Fruit fly (Drosophila melanogaster) whole organism, embryonic: ENCODE results near the gene MstProx.
A peak's percentile ranks its signal among the peaks of the same experiment; 100 is the strongest.

Source experiments
- BtbVII ChIP-seq: fragments of 200-800 bp; sonication (Bioruptor generic); optimal IDR thresholded peaks from 3 replicates; lab custom pipeline; 2017; ENCODE audit warnings: missing biosample characterization, mild to moderate bottlenecking, missing genetic modification characterization
- CG11456 ChIP-seq: fragments of 200-800 bp; sonication (Bioruptor generic); IDR thresholded peaks from 3 replicates; pipeline ENCODE4 v1.3.6; 2022; ENCODE audit warnings: missing biosample characterization, missing genetic modification characterization
- CG11696 ChIP-seq: fragments of 200-800 bp; sonication (Bioruptor generic); IDR thresholded peaks from 2 replicates; pipeline ENCODE4 v1.3.6; 2022; ENCODE audit warnings: missing biosample characterization, missing genetic modification characterization
- CG12219 ChIP-seq: fragments of 200-800 bp; sonication (Bioruptor generic); optimal IDR thresholded peaks from 3 replicates; lab custom pipeline; 2018; ENCODE audit warnings: missing biosample characterization, mild to moderate bottlenecking, missing genetic modification characterization
- CG12299 ChIP-seq: fragments of 200-800 bp; sonication (Bioruptor generic); optimal IDR thresholded peaks from 2 replicates; lab custom pipeline; 2018; ENCODE audit warnings: missing biosample characterization, mild to moderate bottlenecking, missing genetic modification characterization
- CG13775 ChIP-seq: fragments of 200-800 bp; sonication (Bioruptor generic); optimal IDR thresholded peaks from 3 replicates; lab custom pipeline; 2017; ENCODE audit warnings: missing biosample characterization, mild to moderate bottlenecking, missing genetic modification characterization
- CG1529 ChIP-seq: fragments of 200-800 bp; sonication (Bioruptor generic); optimal IDR thresholded peaks from 3 replicates; lab custom pipeline; 2018; ENCODE audit warnings: missing biosample characterization, missing genetic modification characterization
- CG15601 ChIP-seq: fragments of 200-800 bp; sonication (Bioruptor generic); optimal IDR thresholded peaks from 3 replicates; lab custom pipeline; 2019; ENCODE audit warnings: missing biosample characterization, mild to moderate bottlenecking, missing genetic modification characterization, moderate library complexity
- CG16779 ChIP-seq: fragments of 200-800 bp; sonication (Bioruptor generic); IDR thresholded peaks from 2 replicates; pipeline ENCODE4 v1.3.6; 2022; ENCODE audit warnings: missing biosample characterization, missing genetic modification characterization
- CG16815 ChIP-seq: fragments of 200-800 bp; sonication (Bioruptor generic); optimal IDR thresholded peaks from 3 replicates; lab custom pipeline; 2017; ENCODE audit warnings: missing biosample characterization, mild to moderate bottlenecking, missing genetic modification characterization
- CG17359 ChIP-seq: fragments of 200-800 bp; sonication (Bioruptor generic); optimal IDR thresholded peaks from 3 replicates; lab custom pipeline; 2018; ENCODE audit warnings: missing biosample characterization, mild to moderate bottlenecking, missing genetic modification characterization, moderate library complexity
- CG1792 ChIP-seq: fragments of 200-800 bp; sonication (Bioruptor generic); optimal IDR thresholded peaks from 2 replicates; lab custom pipeline; 2016; ENCODE audit warnings: missing biosample characterization, missing genetic modification characterization
- CG18262 ChIP-seq: fragments of 200-800 bp; optimal IDR thresholded peaks from 3 replicates; lab custom pipeline; 2019; ENCODE audit warnings: missing biosample characterization, mild to moderate bottlenecking, missing genetic modification characterization, moderate library complexity
- CG2116 ChIP-seq: fragments of 200-800 bp; sonication (Bioruptor generic); optimal IDR thresholded peaks from 3 replicates; lab custom pipeline; 2018; ENCODE audit warnings: missing biosample characterization, mild to moderate bottlenecking, missing genetic modification characterization
- CG2129 ChIP-seq: fragments of 200-800 bp; sonication (Bioruptor generic); IDR thresholded peaks from 2 replicates; pipeline ENCODE4 v1.3.6; 2022; ENCODE audit warnings: missing biosample characterization, missing genetic modification characterization; ENCODE audit not compliant: partially characterized antibody
- CG2202 ChIP-seq: fragments of 200-800 bp; sonication (Bioruptor generic); optimal IDR thresholded peaks from 2 replicates; lab custom pipeline; 2018; ENCODE audit warnings: missing biosample characterization, mild to moderate bottlenecking, missing genetic modification characterization
- CG30431 ChIP-seq: fragments of 200-800 bp; sonication (Bioruptor generic); optimal IDR thresholded peaks from 2 replicates; lab custom pipeline; 2017; ENCODE audit warnings: missing biosample characterization, missing genetic modification characterization
- CG33213 ChIP-seq: fragments of 200-800 bp; sonication (Bioruptor generic); optimal IDR thresholded peaks from 3 replicates; lab custom pipeline; 2016; ENCODE audit warnings: missing biosample characterization, missing genetic modification characterization
- CG33557 ChIP-seq: fragments of 200-800 bp; sonication (Bioruptor generic); optimal IDR thresholded peaks from 2 replicates; lab custom pipeline; 2019; ENCODE audit warnings: missing biosample characterization, mild to moderate bottlenecking, missing genetic modification characterization, moderate library complexity
- CG7556 ChIP-seq: fragments of 200-800 bp; sonication (Bioruptor generic); optimal IDR thresholded peaks from 2 replicates; lab custom pipeline; 2017; ENCODE audit warnings: missing biosample characterization, mild to moderate bottlenecking, missing genetic modification characterization
- CG7786 ChIP-seq: fragments of 200-800 bp; sonication (Bioruptor generic); optimal IDR thresholded peaks from 2 replicates; lab custom pipeline; 2016; ENCODE audit warnings: missing biosample characterization, missing genetic modification characterization
- Dref ChIP-seq: fragments of 200-800 bp; sonication (Bioruptor generic); IDR thresholded peaks from 2 replicates; pipeline ENCODE4 v1.3.6; 2022; ENCODE audit warnings: missing biosample characterization, missing genetic modification characterization
- Elba2 ChIP-seq: fragments of 200-800 bp; sonication (Bioruptor generic); optimal IDR thresholded peaks from 3 replicates; lab custom pipeline; 2016; ENCODE audit warnings: missing biosample characterization, missing genetic modification characterization
- Fer2 ChIP-seq: fragments of 200-800 bp; sonication (Bioruptor generic); optimal IDR thresholded peaks from 2 replicates; lab custom pipeline; 2018; ENCODE audit warnings: missing biosample characterization, mild to moderate bottlenecking, missing genetic modification characterization, moderate library complexity
- Fer3 ChIP-seq: fragments of 200-800 bp; sonication (Bioruptor generic); optimal IDR thresholded peaks from 2 replicates; lab custom pipeline; 2018; ENCODE audit warnings: missing biosample characterization, mild to moderate bottlenecking, missing genetic modification characterization, moderate library complexity
- Gsc ChIP-seq: fragments of 200-800 bp; sonication (Bioruptor generic); IDR thresholded peaks from 2 replicates; pipeline ENCODE4 v1.3.6; 2022; ENCODE audit warnings: missing biosample characterization, missing genetic modification characterization
- Hmx ChIP-seq: fragments of 200-800 bp; sonication (Bioruptor generic); optimal IDR thresholded peaks from 2 replicates; lab custom pipeline; 2016; ENCODE audit warnings: missing biosample characterization, missing genetic modification characterization
- Kr ChIP-seq: fragments of 200-800 bp; sonication (Bioruptor generic); optimal IDR thresholded peaks from 2 replicates; lab custom pipeline; 2017; ENCODE audit warnings: missing biosample characterization, mild to moderate bottlenecking, missing genetic modification characterization
- MESR4 ChIP-seq: fragments of 200-800 bp; sonication (Bioruptor generic); optimal IDR thresholded peaks from 2 replicates; lab custom pipeline; 2018; ENCODE audit warnings: missing biosample characterization, mild to moderate bottlenecking, missing genetic modification characterization, moderate library complexity
- Max ChIP-seq: fragments of 200-800 bp; sonication (Bioruptor generic); optimal IDR thresholded peaks from 2 replicates; lab custom pipeline; 2016; ENCODE audit warnings: missing biosample characterization, mild to moderate bottlenecking, missing genetic modification characterization
- NC2α ChIP-seq: fragments of 200-800 bp; sonication (Bioruptor generic); optimal IDR thresholded peaks from 2 replicates; lab custom pipeline; 2016; ENCODE audit warnings: missing biosample characterization, missing genetic modification characterization
- Nf-YC ChIP-seq: fragments of 200-800 bp; optimal IDR thresholded peaks from 3 replicates; lab custom pipeline; 2019; ENCODE audit warnings: missing biosample characterization, mild to moderate bottlenecking, missing genetic modification characterization, moderate library complexity
- PHDP ChIP-seq: fragments of 200-800 bp; sonication (Bioruptor generic); optimal IDR thresholded peaks from 3 replicates; lab custom pipeline; 2018; ENCODE audit warnings: missing biosample characterization, mild to moderate bottlenecking, missing genetic modification characterization, moderate library complexity
- Stat92E ChIP-seq, 3 experiments: fragments of >200 bp in 2 of 3; fragments of 200-800 bp in 1 of 3; sonication (Bioruptor generic) in 1 of 3; optimal IDR thresholded peaks; 2 replicates each; lab custom pipeline; 2017 to 2019; ENCODE audit warnings: missing biosample characterization in 3 of 3, missing genetic modification characterization in 3 of 3, mild to moderate bottlenecking in 1 of 3, moderate library complexity in 1 of 3
- ase ChIP-seq: fragments of 200-800 bp; sonication (Bioruptor generic); IDR thresholded peaks from 3 replicates; pipeline ENCODE4 v1.3.6; 2022; ENCODE audit warnings: missing biosample characterization, missing genetic modification characterization
- bab2 ChIP-seq: fragments of 200-800 bp; sonication (Bioruptor generic); optimal IDR thresholded peaks from 2 replicates; lab custom pipeline; 2016; ENCODE audit warnings: missing biosample characterization, missing genetic modification characterization
- caup ChIP-seq: fragments of 200-800 bp; sonication (Bioruptor generic); optimal IDR thresholded peaks from 3 replicates; lab custom pipeline; 2017; ENCODE audit warnings: missing biosample characterization, mild to moderate bottlenecking, missing genetic modification characterization, moderate library complexity; ENCODE audit not compliant: severe bottlenecking
- cwo ChIP-seq: fragments of 200-800 bp; sonication (Bioruptor generic); optimal IDR thresholded peaks from 3 replicates; lab custom pipeline; 2017; ENCODE audit warnings: missing biosample characterization, missing genetic modification characterization, mild to moderate bottlenecking, moderate library complexity, missing genetic modification reagents
- kah ChIP-seq: fragments of 200-800 bp; sonication (Bioruptor generic); optimal IDR thresholded peaks from 2 replicates; lab custom pipeline; 2018; ENCODE audit warnings: missing biosample characterization, mild to moderate bottlenecking, missing genetic modification characterization
- kay ChIP-seq: fragments of 200-800 bp; sonication (Bioruptor generic); optimal IDR thresholded peaks from 2 replicates; lab custom pipeline; 2016; ENCODE audit warnings: missing biosample characterization, missing genetic modification characterization
- pb ChIP-seq: fragments of 200-800 bp; sonication (Bioruptor generic); optimal IDR thresholded peaks from 3 replicates; lab custom pipeline; 2016; ENCODE audit warnings: missing biosample characterization, missing genetic modification characterization
- pfk ChIP-seq: fragments of 200-800 bp; sonication (Bioruptor generic); optimal IDR thresholded peaks from 2 replicates; lab custom pipeline; 2018; ENCODE audit warnings: missing biosample characterization, mild to moderate bottlenecking, missing genetic modification characterization, moderate library complexity
- prd ChIP-seq, 3 experiments: fragments of >200 bp in 2 of 3; fragments of 200-800 bp in 1 of 3; sonication (Bioruptor generic) in 1 of 3; optimal IDR thresholded peaks in 2 of 3; IDR thresholded peaks in 1 of 3; 2 replicates in 2 of 3; 3 replicates in 1 of 3; pipeline versions ENCODE4 v1.3.6 to Lab custom; 2017 to 2022; ENCODE audit warnings: missing biosample characterization in 1 of 3, missing genetic modification characterization in 1 of 3
- rib ChIP-seq: fragments of 200-800 bp; sonication (Bioruptor generic); IDR thresholded peaks from 2 replicates; pipeline ENCODE4 v1.3.6; 2022; ENCODE audit warnings: missing biosample characterization, missing genetic modification characterization
- sima ChIP-seq: fragments of 200-800 bp; sonication (Bioruptor generic); optimal IDR thresholded peaks from 2 replicates; lab custom pipeline; 2016; ENCODE audit warnings: missing biosample characterization, missing genetic modification characterization
- slou ChIP-seq: fragments of 200-800 bp; sonication (Bioruptor generic); optimal IDR thresholded peaks from 3 replicates; lab custom pipeline; 2016; ENCODE audit warnings: missing biosample characterization, missing genetic modification characterization
- tap ChIP-seq: fragments of 200-800 bp; optimal IDR thresholded peaks from 3 replicates; lab custom pipeline; 2019; ENCODE audit warnings: missing biosample characterization, mild to moderate bottlenecking, missing genetic modification characterization, moderate library complexity
- tin ChIP-seq: fragments of 200-800 bp; sonication (Bioruptor generic); optimal IDR thresholded peaks from 3 replicates; lab custom pipeline; 2016; ENCODE audit warnings: missing biosample characterization, missing genetic modification characterization
- tll ChIP-seq, 2 experiments: fragments of 200-800 bp in 1 of 2; fragments of >200 bp in 1 of 2; sonication (Bioruptor generic) in 1 of 2; optimal IDR thresholded peaks; 2 replicates each; lab custom pipeline; 2017 to 2019; ENCODE audit warnings: missing biosample characterization in 2 of 2, missing genetic modification characterization in 2 of 2, mild to moderate bottlenecking in 1 of 2, moderate library complexity in 1 of 2
- vfl ChIP-seq: fragments of 200-800 bp; sonication (Bioruptor generic); optimal IDR thresholded peaks from 2 replicates; lab custom pipeline; 2016; ENCODE audit warnings: missing biosample characterization, missing genetic modification characterization

Gene MstProx

DNA sequence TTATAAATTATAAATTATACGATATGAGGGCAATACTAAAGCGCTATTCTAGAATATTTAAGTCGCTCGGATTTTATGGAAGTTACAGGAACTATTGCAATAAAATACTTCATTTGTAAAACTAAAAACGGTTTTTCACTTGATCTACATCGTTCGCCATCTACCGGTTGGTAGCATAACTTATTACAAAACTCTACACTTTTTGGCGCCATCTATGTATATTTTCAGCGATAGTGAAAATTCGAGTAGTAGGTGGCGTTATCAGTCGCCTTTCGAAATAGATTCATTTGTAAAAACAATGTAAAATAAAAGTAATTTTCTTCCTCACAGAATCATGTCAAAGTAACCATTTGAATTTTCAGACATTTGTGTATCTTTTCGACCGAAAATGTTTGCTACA, 22.7 kb downstream of the MstProx start, which contains the start of gene nxf4 (continued):
- TF ChIP-seq CG18262, result no peak
- TF ChIP-seq prd (optimal IDR thresholded peaks at IDR 0.05; lab: Kevin White, UChicago), result no peak
- TF ChIP-seq prd (GFP tag; IDR thresholded peaks at IDR 0.05; lab: Robert Waterston, UW), result peak; percentile 75
- no peak for TF ChIP-seq tap (tag; lab: Kevin White, UChicago)
- TF ChIP-seq CG33557 (GFP tag; lab: Kevin White, UChicago), result peak; percentile 43
- peak; percentile 42 for TF ChIP-seq Elba2 (GFP tag; lab: Kevin White, UChicago)
- TF ChIP-seq CG2116 (GFP tag; lab: Kevin White, UChicago), result peak; percentile 34
- TF ChIP-seq BtbVII (GFP tag; lab: Kevin White, UChicago), result peak; percentile 27
- no peak for TF ChIP-seq Fer2
- no peak for TF ChIP-seq pfk (GFP tag; lab: Kevin White, UChicago)
- TF ChIP-seq CG2129 (GFP tag; lab: Robert Waterston, UW), result no peak
- TF ChIP-seq cwo (GFP tag; lab: Kevin White, UChicago), result no peak
- TF ChIP-seq Nf-YC, result no peak
- TF ChIP-seq caup (GFP tag; lab: Kevin White, UChicago), result peak; percentile 68
- peak; percentile 76 for TF ChIP-seq tin
- TF ChIP-seq CG30431, result peak; percentile 69
- TF ChIP-seq CG1792 (GFP tag; lab: Kevin White, UChicago), result peak; percentile 43
- TF ChIP-seq CG11696 (GFP tag; lab: Robert Waterston, UW), result no peak
- TF ChIP-seq vfl (GFP tag; lab: Kevin White, UChicago), result peak; percentile 21
- peak; percentile 0 for TF ChIP-seq Max (GFP tag; lab: Kevin White, UChicago)
- TF ChIP-seq CG11456 (GFP tag; lab: Robert Waterston, UW), result peak; percentile 93
- peak; percentile 34 for TF ChIP-seq CG1529 (GFP tag; lab: Kevin White, UChicago)
- TF ChIP-seq kay (GFP tag; lab: Kevin White, UChicago), result no peak
- no peak for TF ChIP-seq MESR4
- TF ChIP-seq Dref (GFP tag; lab: Robert Waterston, UW), result 0 out of 2 replicates have a peak, but pooled peaks have one; percentile 29
- no peak for TF ChIP-seq CG16779 (GFP tag; lab: Robert Waterston, UW)
- peak; percentile 63 for TF ChIP-seq NC2α (GFP tag; lab: Kevin White, UChicago)
- no peak for TF ChIP-seq Kr
- TF ChIP-seq sima (GFP tag; lab: Kevin White, UChicago), result peak; percentile 61
- peak; percentile 60 for TF ChIP-seq pb (GFP tag; lab: Kevin White, UChicago)
- TF ChIP-seq rib, result no peak
- peak; percentile 65; the same call in 2 of the 3 replicates for TF ChIP-seq ase (GFP tag; lab: Robert Waterston, UW)
- TF ChIP-seq CG16815 (GFP tag; lab: Kevin White, UChicago), result peak; percentile 64
- TF ChIP-seq CG12219 (GFP tag; lab: Kevin White, UChicago), result peak; percentile 31
- TF ChIP-seq slou (GFP tag; lab: Kevin White, UChicago), result peak; percentile 64
- TF ChIP-seq PHDP (tag; lab: Kevin White, UChicago), result peak; percentile 76
- no peak for TF ChIP-seq tll (GFP tag; optimal IDR thresholded peaks at IDR 0.05; lab: Kevin White, UChicago)
- peak; percentile 60 for TF ChIP-seq CG17359 (tag; lab: Kevin White, UChicago)
- no peak for TF ChIP-seq CG12299
- peak; percentile 63 for TF ChIP-seq CG15601
- TF ChIP-seq CG33213, result peak; percentile 92
- TF ChIP-seq Stat92E (GFP tag; optimal IDR thresholded peaks at IDR 0.05; lab: Kevin White, UChicago), result no peak
- peak; percentile 8 for TF ChIP-seq CG2202
- TF ChIP-seq Hmx (GFP tag; lab: Kevin White, UChicago), result no peak
- TF ChIP-seq Fer3 (tag; lab: Kevin White, UChicago), result peak; percentile 59
- peak; percentile 81 for TF ChIP-seq bab2 (GFP tag; lab: Kevin White, UChicago)
- no peak for TF ChIP-seq kah (GFP tag; lab: Kevin White, UChicago)
- TF ChIP-seq CG7786 (GFP tag; lab: Kevin White, UChicago), result peak; percentile 50
- TF ChIP-seq CG13775 (GFP tag; lab: Kevin White, UChicago), result peak; percentile 83
- peak; percentile 28 for TF ChIP-seq CG7556 (GFP tag; lab: Kevin White, UChicago)
- TF ChIP-seq Gsc (GFP tag; lab: Robert Waterston, UW), result no peak
